Worm (Caenorhabditis elegans) whole organism, L1 larva: ENCODE results near the gene ncl-1.

Experiments
- C04F5.9 ChIP-seq: sonication (generic microtip); optimal IDR thresholded peaks from 2 replicates; lab custom pipeline; 2016; ENCODE audit warnings: missing genetic modification characterization, missing compliant biosample characterization
- aha-1 ChIP-seq: fragments of 150-350 bp; optimal IDR thresholded peaks from 2 replicates; lab custom pipeline; 2014; ENCODE audit warnings: missing biosample characterization, missing genetic modification characterization
- alr-1 ChIP-seq: fragments of 200-800 bp; sonication (Bioruptor generic); optimal IDR thresholded peaks from 2 replicates; lab custom pipeline; 2018; ENCODE audit warnings: borderline replicate concordance, mild to moderate bottlenecking, missing genetic modification characterization, missing compliant biosample characterization
- ama-1 ChIP-seq: fragments of 150-350 bp; optimal IDR thresholded peaks from 2 replicates; lab custom pipeline; 2014
- ces-1 ChIP-seq: fragments of 150-350 bp; optimal IDR thresholded peaks from 2 replicates; lab custom pipeline; 2014; ENCODE audit warnings: missing biosample characterization, missing genetic modification reagents, missing genetic modification characterization
- dpl-1 ChIP-seq, 3 experiments: fragments of 150-350 bp in 2 of 3; sonication (generic microtip) in 1 of 3; optimal IDR thresholded peaks; 2 replicates each; lab custom pipeline; 2014 to 2017; ENCODE audit warnings: missing biosample characterization in 3 of 3, missing genetic modification characterization in 3 of 3, missing genetic modification reagents in 3 of 3
- nhr-20 ChIP-seq: sonication (generic microtip); optimal IDR thresholded peaks from 2 replicates; lab custom pipeline; 2016; ENCODE audit warnings: mild to moderate bottlenecking, missing genetic modification characterization, missing compliant biosample characterization
- nhr-76 ChIP-seq: sonication (generic microtip); optimal IDR thresholded peaks from 2 replicates; lab custom pipeline; 2017; ENCODE audit warnings: missing biosample characterization, missing genetic modification characterization
- unc-62 ChIP-seq: fragments of 150-350 bp; optimal IDR thresholded peaks from 2 replicates; lab custom pipeline; 2014; ENCODE audit warnings: missing biosample characterization, missing genetic modification reagents, missing genetic modification characterization
- zag-1 ChIP-seq: fragments of 150-350 bp; optimal IDR thresholded peaks from 2 replicates; lab custom pipeline; 2014; ENCODE audit warnings: missing biosample characterization, missing genetic modification characterization
- ztf-11 ChIP-seq, 2 experiments: sonication (generic microtip); optimal IDR thresholded peaks; 2 replicates each; lab custom pipeline; 2016 to 2017; ENCODE audit warnings: missing genetic modification characterization in 2 of 2, missing biosample characterization in 1 of 2, missing compliant biosample characterization in 1 of 2

DNA sequence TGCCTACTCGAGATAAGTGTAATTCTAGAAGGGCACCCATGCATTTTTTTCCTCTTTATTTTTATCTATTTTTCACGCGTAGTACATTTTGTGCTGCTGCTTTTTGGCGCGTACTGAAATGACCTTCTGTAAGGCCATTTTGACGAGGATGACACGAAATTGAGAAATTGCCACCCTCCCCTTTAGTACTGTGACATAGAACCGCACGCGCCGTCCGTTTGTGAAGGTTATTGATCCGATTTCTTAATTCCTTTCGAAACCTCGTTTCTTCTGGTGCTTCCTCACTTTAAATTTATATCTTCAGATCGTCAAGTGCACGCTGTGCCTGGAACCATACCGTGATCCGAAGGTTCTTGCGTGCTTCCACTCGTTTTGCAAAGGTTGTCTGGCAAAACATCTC is 11.6 kb downstream of the ncl-1 start:
- TF ChIP-seq unc-62 (GFP tag; lab: Kevin White, UChicago) (no peak), nhr-20 (tag; lab: Kevin White, UChicago) (no peak), ztf-11 (tag; optimal IDR thresholded peaks at IDR 0.05; lab: Kevin White, UChicago) (no peak), zag-1 (tag; lab: Kevin White, UChicago) (no peak), dpl-1 (GFP tag; optimal IDR thresholded peaks at IDR 0.05; lab: Kevin White, UChicago) (no peak), alr-1 (tag; lab: Kevin White, UChicago) (no peak), ama-1 (no peak), C04F5.9 (tag; lab: Kevin White, UChicago) (no peak), nhr-76 (no peak), ces-1 (GFP tag; lab: Kevin White, UChicago) (no peak), aha-1 (tag; lab: Kevin White, UChicago) (no peak)
